Fruit fly (Drosophila melanogaster) whole organism, embryonic: Measurements from ENCODE around the gene capu.

Experiments
- Blimp-1 ChIP-seq: fragments of 200-800 bp; sonication (Bioruptor generic); optimal IDR thresholded peaks from 3 replicates; lab custom pipeline; 2018; ENCODE audit warnings: missing biosample characterization, missing genetic modification characterization, mild to moderate bottlenecking, moderate library complexity, missing genetic modification reagents
- CG11504 ChIP-seq: fragments of 200-800 bp; sonication (Bioruptor generic); optimal IDR thresholded peaks from 3 replicates; lab custom pipeline; 2019; ENCODE audit warnings: missing biosample characterization, mild to moderate bottlenecking, missing genetic modification characterization, moderate library complexity
- CG14441 ChIP-seq: fragments of 200-800 bp; sonication (Bioruptor generic); IDR thresholded peaks from 2 replicates; pipeline ENCODE4 v1.3.6; 2022; ENCODE audit warnings: missing biosample characterization, missing genetic modification characterization
- CG18476 ChIP-seq: fragments of 200-800 bp; sonication (Bioruptor generic); optimal IDR thresholded peaks from 2 replicates; lab custom pipeline; 2016; ENCODE audit warnings: missing biosample characterization, mild to moderate bottlenecking, missing genetic modification characterization
- CG2202 ChIP-seq: fragments of 200-800 bp; sonication (Bioruptor generic); optimal IDR thresholded peaks from 2 replicates; lab custom pipeline; 2018; ENCODE audit warnings: missing biosample characterization, mild to moderate bottlenecking, missing genetic modification characterization
- CG2678 ChIP-seq: fragments of 200-800 bp; sonication (Bioruptor generic); optimal IDR thresholded peaks from 3 replicates; lab custom pipeline; 2019; ENCODE audit warnings: missing biosample characterization, mild to moderate bottlenecking, missing genetic modification characterization, moderate library complexity
- CG2875 ChIP-seq: fragments of 200-800 bp; sonication (Bioruptor generic); optimal IDR thresholded peaks from 2 replicates; lab custom pipeline; 2017; ENCODE audit warnings: missing biosample characterization, mild to moderate bottlenecking, missing genetic modification characterization, missing genetic modification reagents
- CG31224 ChIP-seq: fragments of 200-800 bp; sonication (Bioruptor generic); IDR thresholded peaks from 2 replicates; pipeline ENCODE4 v1.3.6; 2022; ENCODE audit warnings: missing biosample characterization, missing genetic modification characterization
- CG32772 ChIP-seq: fragments of 200-800 bp; sonication (Bioruptor generic); IDR thresholded peaks from 2 replicates; pipeline ENCODE4 v1.3.6; 2022; ENCODE audit warnings: missing biosample characterization, missing genetic modification characterization
- CG3995 ChIP-seq: fragments of 200-800 bp; sonication (Bioruptor generic); optimal IDR thresholded peaks from 3 replicates; lab custom pipeline; 2016; ENCODE audit warnings: missing biosample characterization, missing genetic modification characterization
- CG43689 ChIP-seq: fragments of 200-800 bp; sonication (Bioruptor generic); IDR thresholded peaks from 2 replicates; pipeline ENCODE4 v1.3.6; 2022; ENCODE audit warnings: missing biosample characterization, missing genetic modification characterization
- CG4404 ChIP-seq: fragments of 200-800 bp; sonication (Bioruptor generic); IDR thresholded peaks from 2 replicates; pipeline ENCODE4 v1.3.6; 2022; ENCODE audit warnings: missing biosample characterization, missing genetic modification characterization
- CTCF ChIP-seq: fragments of 200-800 bp; sonication (Bioruptor generic); optimal IDR thresholded peaks from 2 replicates; lab custom pipeline; 2017; ENCODE audit warnings: missing biosample characterization, mild to moderate bottlenecking, missing genetic modification characterization, moderate library complexity
- Dbx ChIP-seq: fragments of 200-800 bp; sonication (Bioruptor generic); IDR thresholded peaks from 3 replicates; pipeline ENCODE4 v1.3.6; 2022; ENCODE audit warnings: missing biosample characterization, missing genetic modification characterization
- Dp ChIP-seq: fragments of 200-800 bp; sonication (Bioruptor generic); optimal IDR thresholded peaks from 2 replicates; lab custom pipeline; 2018; ENCODE audit warnings: missing biosample characterization, mild to moderate bottlenecking, missing genetic modification characterization, moderate library complexity
- Drgx ChIP-seq: fragments of 200-800 bp; sonication (Bioruptor generic); IDR thresholded peaks from 2 replicates; pipeline ENCODE4 v1.3.6; 2022; ENCODE audit warnings: missing biosample characterization, missing genetic modification characterization
- Elba2 ChIP-seq: fragments of 200-800 bp; sonication (Bioruptor generic); optimal IDR thresholded peaks from 3 replicates; lab custom pipeline; 2016; ENCODE audit warnings: missing biosample characterization, missing genetic modification characterization
- H2.0 ChIP-seq: fragments of 200-800 bp; sonication (Bioruptor generic); IDR thresholded peaks from 2 replicates; pipeline ENCODE4 v1.3.6; 2022; ENCODE audit warnings: missing biosample characterization, missing genetic modification characterization
- HmgD ChIP-seq: fragments of 200-800 bp; sonication (Bioruptor generic); optimal IDR thresholded peaks from 3 replicates; lab custom pipeline; 2016; ENCODE audit warnings: missing biosample characterization, missing genetic modification characterization
- Hr3 ChIP-seq: fragments of 200-800 bp; sonication (Bioruptor generic); optimal IDR thresholded peaks from 3 replicates; lab custom pipeline; 2016; ENCODE audit warnings: missing biosample characterization, missing genetic modification characterization
- Hr51 ChIP-seq, 2 experiments: fragments of 200-800 bp; sonication (Bioruptor generic); optimal IDR thresholded peaks; 2 replicates in 1 of 2; 3 replicates in 1 of 2; lab custom pipeline; 2016 to 2018; ENCODE audit warnings: missing biosample characterization in 2 of 2, missing genetic modification characterization in 2 of 2, mild to moderate bottlenecking in 1 of 2, moderate library complexity in 1 of 2
- PHDP ChIP-seq: fragments of 200-800 bp; sonication (Bioruptor generic); optimal IDR thresholded peaks from 3 replicates; lab custom pipeline; 2018; ENCODE audit warnings: missing biosample characterization, mild to moderate bottlenecking, missing genetic modification characterization, moderate library complexity
- Ptx1 ChIP-seq: fragments of 200-800 bp; sonication (Bioruptor generic); IDR thresholded peaks from 2 replicates; pipeline ENCODE4 v1.3.6; 2022; ENCODE audit warnings: missing biosample characterization, missing genetic modification characterization
- Rx ChIP-seq: fragments of 200-800 bp; sonication (Bioruptor generic); IDR thresholded peaks from 2 replicates; pipeline ENCODE4 v1.3.6; 2022; ENCODE audit warnings: missing biosample characterization, missing genetic modification characterization
- Six4 ChIP-seq: fragments of 200-800 bp; sonication (Bioruptor generic); optimal IDR thresholded peaks from 2 replicates; lab custom pipeline; 2016; ENCODE audit warnings: missing biosample characterization, missing genetic modification characterization
- Sox102F ChIP-seq: fragments of 200-800 bp; sonication (Bioruptor generic); optimal IDR thresholded peaks from 2 replicates; lab custom pipeline; 2018; ENCODE audit warnings: missing biosample characterization, mild to moderate bottlenecking, missing genetic modification characterization, moderate library complexity
- Xrp1 ChIP-seq: fragments of 200-800 bp; sonication (Bioruptor generic); IDR thresholded peaks from 2 replicates; pipeline ENCODE4 v1.3.6; 2022; ENCODE audit warnings: missing biosample characterization, missing genetic modification characterization
- abd-A ChIP-seq: fragments of 200-800 bp; sonication (Bioruptor generic); optimal IDR thresholded peaks from 3 replicates; lab custom pipeline; 2019; ENCODE audit warnings: missing biosample characterization, mild to moderate bottlenecking, missing genetic modification characterization, moderate library complexity
- ara ChIP-seq: fragments of 200-800 bp; sonication (Bioruptor generic); IDR thresholded peaks from 2 replicates; pipeline ENCODE4 v1.3.6; 2022; ENCODE audit warnings: missing biosample characterization, missing genetic modification characterization
- bab2 ChIP-seq: fragments of 200-800 bp; sonication (Bioruptor generic); optimal IDR thresholded peaks from 2 replicates; lab custom pipeline; 2016; ENCODE audit warnings: missing biosample characterization, missing genetic modification characterization
- br ChIP-seq: fragments of >200 bp; optimal IDR thresholded peaks from 2 replicates; lab custom pipeline; 2017
- bsh ChIP-seq, 2 experiments: fragments of 200-800 bp; sonication (Bioruptor generic); optimal IDR thresholded peaks; 2 replicates each; lab custom pipeline; 2017 to 2018; ENCODE audit warnings: mild to moderate bottlenecking in 2 of 2, missing biosample characterization in 2 of 2, missing genetic modification characterization in 2 of 2, moderate library complexity in 1 of 2
- ci ChIP-seq: fragments of 200-800 bp; sonication (Bioruptor generic); IDR thresholded peaks from 3 replicates; pipeline ENCODE4 v1.3.6; 2022; ENCODE audit warnings: missing biosample characterization, missing genetic modification characterization
- cwo ChIP-seq: fragments of 200-800 bp; sonication (Bioruptor generic); optimal IDR thresholded peaks from 3 replicates; lab custom pipeline; 2017; ENCODE audit warnings: missing biosample characterization, missing genetic modification characterization, mild to moderate bottlenecking, moderate library complexity, missing genetic modification reagents
- ems ChIP-seq: fragments of 200-800 bp; sonication (Bioruptor generic); optimal IDR thresholded peaks from 3 replicates; lab custom pipeline; 2016; ENCODE audit warnings: missing biosample characterization, missing genetic modification characterization
- exex ChIP-seq: fragments of 200-800 bp; sonication (Bioruptor generic); optimal IDR thresholded peaks from 4 replicates; lab custom pipeline; 2018; ENCODE audit warnings: missing biosample characterization, mild to moderate bottlenecking, missing genetic modification characterization, moderate library complexity
- gce ChIP-seq: fragments of 200-800 bp; sonication (Bioruptor generic); IDR thresholded peaks from 3 replicates; pipeline ENCODE4 v1.3.6; 2022; ENCODE audit warnings: missing biosample characterization, missing genetic modification characterization
- gem ChIP-seq: fragments of 200-800 bp; sonication (Bioruptor generic); optimal IDR thresholded peaks from 2 replicates; lab custom pipeline; 2019; ENCODE audit warnings: missing biosample characterization, mild to moderate bottlenecking, missing genetic modification characterization, moderate library complexity
- hkb ChIP-seq, 2 experiments: fragments of 200-800 bp in 1 of 2; fragments of >200 bp in 1 of 2; sonication (Bioruptor generic) in 1 of 2; IDR thresholded peaks in 1 of 2; optimal IDR thresholded peaks in 1 of 2; 2 replicates each; pipeline versions ENCODE4 v1.3.6 to Lab custom; 2017 to 2022; ENCODE audit warnings: missing biosample characterization in 1 of 2, missing genetic modification characterization in 1 of 2
- lmd ChIP-seq: fragments of 200-800 bp; sonication (Bioruptor generic); IDR thresholded peaks from 2 replicates; pipeline ENCODE4 v1.3.6; 2022; ENCODE audit warnings: missing biosample characterization, missing genetic modification characterization
- ranshi ChIP-seq: fragments of 200-800 bp; sonication (Bioruptor generic); IDR thresholded peaks from 2 replicates; pipeline ENCODE4 v1.3.6; 2022; ENCODE audit warnings: missing biosample characterization, missing genetic modification characterization
- schlank ChIP-seq: fragments of 200-800 bp; sonication (Bioruptor generic); optimal IDR thresholded peaks from 2 replicates; lab custom pipeline; 2018; ENCODE audit warnings: missing biosample characterization, mild to moderate bottlenecking, missing genetic modification characterization
- sens ChIP-seq: fragments of 200-800 bp; sonication (Bioruptor generic); peaks from one replicate; lab custom pipeline; 2016; ENCODE audit warnings: missing biosample characterization, missing genetic modification characterization
- seq ChIP-seq: fragments of 200-800 bp; sonication (Bioruptor generic); IDR thresholded peaks from 2 replicates; pipeline ENCODE4 v1.3.6; 2022; ENCODE audit warnings: missing biosample characterization, missing genetic modification characterization
- sima ChIP-seq: fragments of 200-800 bp; sonication (Bioruptor generic); optimal IDR thresholded peaks from 2 replicates; lab custom pipeline; 2016; ENCODE audit warnings: missing biosample characterization, missing genetic modification characterization
- sisA ChIP-seq: fragments of 200-800 bp; sonication (Bioruptor generic); IDR thresholded peaks from 2 replicates; pipeline ENCODE4 v1.3.6; 2022; ENCODE audit warnings: missing biosample characterization, missing genetic modification characterization
- ttk ChIP-seq: fragments of 200-800 bp; sonication (Bioruptor generic); IDR thresholded peaks from 2 replicates; pipeline ENCODE4 v2.1.2; 2022; ENCODE audit warnings: missing biosample characterization, missing genetic modification characterization
- vvl ChIP-seq: fragments of 200-800 bp; sonication (Bioruptor generic); IDR thresholded peaks from 2 replicates; pipeline ENCODE4 v1.3.6; 2022; ENCODE audit warnings: missing biosample characterization, missing genetic modification characterization
- wor ChIP-seq: fragments of 200-800 bp; sonication (Bioruptor generic); IDR thresholded peaks from 2 replicates; pipeline ENCODE4 v1.3.6; 2022; ENCODE audit warnings: missing biosample characterization, missing genetic modification characterization
- zfh1 ChIP-seq: fragments of 200-800 bp; sonication (Bioruptor generic); IDR thresholded peaks from 3 replicates; pipeline ENCODE4 v1.3.6; 2022; ENCODE audit warnings: missing biosample characterization, missing genetic modification characterization
- zfh2 ChIP-seq: fragments of 200-800 bp; sonication (Bioruptor generic); optimal IDR thresholded peaks from 2 replicates; lab custom pipeline; 2016; ENCODE audit warnings: missing biosample characterization, missing genetic modification characterization

Gene capu

DNA sequence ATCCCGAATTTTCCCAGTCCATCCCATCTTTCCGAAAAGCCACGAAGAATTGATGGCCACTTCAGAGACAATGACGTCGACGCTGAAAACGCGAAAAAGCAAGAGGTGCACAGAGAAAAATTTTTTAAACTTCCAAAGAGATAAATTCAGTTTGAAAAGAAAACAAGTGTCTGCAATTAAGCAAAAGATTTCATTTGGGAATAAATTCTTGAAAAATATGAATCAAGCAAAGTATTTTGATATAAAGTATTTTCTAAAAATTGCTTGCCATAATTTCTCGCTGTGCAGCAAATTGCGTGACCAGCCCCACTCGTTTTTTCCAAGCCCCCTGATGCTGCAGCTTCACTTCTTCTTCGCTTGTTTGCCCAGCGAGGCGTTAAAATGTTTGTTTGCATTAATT is 20.5 kb downstream of the capu start (continued):
- no peak for TF ChIP-seq CG2875 (GFP tag; lab: Kevin White, UChicago)
- peak; percentile 72 for TF ChIP-seq gem (tag; lab: Kevin White, UChicago)
- no peak for TF ChIP-seq CTCF (GFP tag; lab: Kevin White, UChicago)
- TF ChIP-seq CG4404 (GFP tag; lab: Robert Waterston, UW), result no peak
- TF ChIP-seq CG31224, result 0 out of 2 replicates have a peak, but pooled peaks have one; percentile 16
- TF ChIP-seq CG3995 (GFP tag; lab: Kevin White, UChicago), result no peak
- peak; percentile 11 for TF ChIP-seq cwo
- TF ChIP-seq abd-A (tag; lab: Kevin White, UChicago), result no peak
- no peak for TF ChIP-seq Dp
- TF ChIP-seq schlank (tag; lab: Kevin White, UChicago), result no peak
- TF ChIP-seq sens (GFP tag; lab: Kevin White, UChicago), result peak; percentile 89
- no peak for TF ChIP-seq exex
- no peak for TF ChIP-seq HmgD (GFP tag; lab: Kevin White, UChicago)
- TF ChIP-seq zfh2, result peak; percentile 8
- no peak for TF ChIP-seq CG18476
- TF ChIP-seq CG2678 (tag; lab: Kevin White, UChicago), result peak; percentile 49
- no peak for TF ChIP-seq CG43689 (GFP tag; lab: Robert Waterston, UW)
- TF ChIP-seq ranshi, result peak; percentile 37; the same call in 1 of the 2 replicates
- no peak for TF ChIP-seq ems
- no peak for TF ChIP-seq Hr3 (GFP tag; lab: Kevin White, UChicago)
- no peak for TF ChIP-seq br (lab: Kevin White, UChicago)

dm6 chr2L:3881164-3881563 is 21.5 kb downstream of the capu start:
- no peak for TF ChIP-seq bab2
- TF ChIP-seq zfh1 (GFP tag; lab: Robert Waterston, UW), result 0 out of 3 replicates have a peak, but pooled peaks have one; percentile 50
- no peak for TF ChIP-seq hkb (optimal IDR thresholded peaks at IDR 0.05; lab: Kevin White, UChicago)
- 0 out of 2 replicates have a peak, but pooled peaks have one; percentile 32 for TF ChIP-seq hkb (GFP tag; IDR thresholded peaks at IDR 0.05; lab: Robert Waterston, UW)
- peak; percentile 9; the same call in 1 of the 2 replicates for TF ChIP-seq ara (GFP tag; lab: Robert Waterston, UW)
- TF ChIP-seq wor (GFP tag; lab: Robert Waterston, UW), result peak; percentile 22; the same call in 1 of the 2 replicates
- TF ChIP-seq Drgx (GFP tag; lab: Robert Waterston, UW), result peak; percentile 78
- TF ChIP-seq gce, result 0 out of 3 replicates have a peak, but pooled peaks have one; percentile 29
- no peak for TF ChIP-seq CG2202 (tag; lab: Kevin White, UChicago)
- TF ChIP-seq seq, result 0 out of 2 replicates have a peak, but pooled peaks have one; percentile 31
- peak; percentile 39; the same call in 1 of the 2 replicates for TF ChIP-seq Ptx1 (GFP tag; lab: Robert Waterston, UW)
- TF ChIP-seq gem (tag; lab: Kevin White, UChicago), result peak; percentile 44
- peak; percentile 47; the same call in 1 of the 2 replicates for TF ChIP-seq vvl (GFP tag; lab: Robert Waterston, UW)
- peak; percentile 6 for TF ChIP-seq Blimp-1 (GFP tag; lab: Kevin White, UChicago)
- no peak for TF ChIP-seq Elba2 (GFP tag; lab: Kevin White, UChicago)
- peak; percentile 37; the same call in 1 of the 2 replicates for TF ChIP-seq CG14441 (GFP tag; lab: Robert Waterston, UW)
- TF ChIP-seq CG32772 (GFP tag; lab: Robert Waterston, UW), result 0 out of 2 replicates have a peak, but pooled peaks have one; percentile 8
- TF ChIP-seq PHDP (tag; lab: Kevin White, UChicago), result peak; percentile 11
- 0 out of 2 replicates have a peak, but pooled peaks have one; percentile 7 for TF ChIP-seq Rx (GFP tag; lab: Robert Waterston, UW)
- peak in 1 of 2 experiments; percentile 23 for TF ChIP-seq Hr51 (GFP tag; optimal IDR thresholded peaks at IDR 0.05; lab: Kevin White, UChicago)
- TF ChIP-seq Sox102F, result peak; percentile 66
- TF ChIP-seq Dbx (GFP tag; lab: Robert Waterston, UW), result no peak
- no peak for TF ChIP-seq sima (GFP tag; lab: Kevin White, UChicago)
- TF ChIP-seq ci (GFP tag; lab: Robert Waterston, UW), result peak; percentile 58; the same call in 1 of the 3 replicates
- no peak for TF ChIP-seq Six4 (GFP tag; lab: Kevin White, UChicago)
- peak; percentile 15; the same call in 1 of the 2 replicates for TF ChIP-seq sisA (GFP tag; lab: Robert Waterston, UW)
- TF ChIP-seq bsh (GFP tag; optimal IDR thresholded peaks at IDR 0.05; lab: Kevin White, UChicago), result peak in 1 of 2 experiments; percentile 3
- TF ChIP-seq CG11504 (tag; lab: Kevin White, UChicago), result peak; percentile 7
- TF ChIP-seq ttk (GFP tag; lab: Robert Waterston, UW), result peak; percentile 31; the same call in 1 of the 2 replicates
- peak; percentile 21; the same call in 1 of the 2 replicates for TF ChIP-seq Xrp1
- 0 out of 2 replicates have a peak, but pooled peaks have one; percentile 3 for TF ChIP-seq H2.0 (GFP tag; lab: Robert Waterston, UW)
- TF ChIP-seq lmd, result 0 out of 2 replicates have a peak, but pooled peaks have one; percentile 7
- peak; percentile 53 for TF ChIP-seq sens (GFP tag; lab: Kevin White, UChicago)
